Fruit fly (Drosophila melanogaster): ENCODE measurements around the gene MnM.

Gene MnM

dm6 chr3L:3148125-3149059 lies 30.0 kb downstream of the MnM start, which contains the start of the genes Usp5 and BtbVII (continued):
- peak; percentile 70 for TF ChIP-seq CG13624 (GFP tag; optimal IDR thresholded peaks at IDR 0.05)
- peak; percentile 36 for TF ChIP-seq fd3F (GFP tag; optimal IDR thresholded peaks at IDR 0.05)
- TF ChIP-seq CG2712 (tag; optimal IDR thresholded peaks at IDR 0.05) = peak; percentile 46
- TF ChIP-seq amos (GFP tag; IDR thresholded peaks at IDR 0.05; ENCODE audit: partially characterized antibody) = peak; percentile 90
- peak; percentile 71 for TF ChIP-seq Xrp1 (GFP tag; IDR thresholded peaks at IDR 0.05)
- TF ChIP-seq CG8388 (GFP tag; optimal IDR thresholded peaks at IDR 0.05) = peak; percentile 17
- TF ChIP-seq CG15696 (tag; optimal IDR thresholded peaks at IDR 0.05) = peak; percentile 41
- TF ChIP-seq wdn (GFP tag; IDR thresholded peaks at IDR 0.05) = 0 out of 2 replicates have a peak, but pooled peaks have one; percentile 16
- TF ChIP-seq Dref (GFP tag; IDR thresholded peaks at IDR 0.05) = peak; percentile 37; the same call in 1 of the 2 replicates
- TF ChIP-seq CG4404 (GFP tag; IDR thresholded peaks at IDR 0.05) = peak; percentile 50; the same call in 1 of the 2 replicates
- peak; percentile 41 for TF ChIP-seq CrebB (tag; optimal IDR thresholded peaks at IDR 0.05)
- TF ChIP-seq sens-2 (GFP tag; IDR thresholded peaks at IDR 0.05) = no peak
- peak; percentile 67 for TF ChIP-seq ac (GFP tag; optimal IDR thresholded peaks at IDR 0.05)
- TF ChIP-seq pb (GFP tag; optimal IDR thresholded peaks at IDR 0.05) = peak; percentile 43
- TF ChIP-seq Xbp1 (GFP tag; optimal IDR thresholded peaks at IDR 0.05) = peak; percentile 59
- peak; percentile 75 for TF ChIP-seq CG13894 (tag; optimal IDR thresholded peaks at IDR 0.05)
- peak; percentile 33 for TF ChIP-seq CG1792 (GFP tag; optimal IDR thresholded peaks at IDR 0.05)
- TF ChIP-seq twi (tag; optimal IDR thresholded peaks at IDR 0.05) = peak; percentile 18
- TF ChIP-seq run (tag; optimal IDR thresholded peaks at IDR 0.05) = no peak
- TF ChIP-seq Adf1 (GFP tag; IDR thresholded peaks at IDR 0.05) = peak; percentile 48; the same call in 1 of the 2 replicates
- no peak for TF ChIP-seq br (optimal IDR thresholded peaks at IDR 0.05)
- peak; percentile 65; the same call in 2 of the 4 replicates for TF ChIP-seq Gug (GFP tag; IDR thresholded peaks at IDR 0.05)
- peak; percentile 57 for TF ChIP-seq CG10267 (tag; optimal IDR thresholded peaks at IDR 0.05)
- TF ChIP-seq Dbx (GFP tag; IDR thresholded peaks at IDR 0.05) = peak; percentile 68
- TF ChIP-seq CG10147 (GFP tag; optimal IDR thresholded peaks at IDR 0.05) = peak; percentile 50
- peak; percentile 62 for TF ChIP-seq Chrac-16 (GFP tag; optimal IDR thresholded peaks at IDR 0.05)
- peak; percentile 22 for TF ChIP-seq crc (GFP tag; optimal IDR thresholded peaks at IDR 0.05)

- 0 out of 2 replicates have a peak, but pooled peaks have one; percentile 22 for TF ChIP-seq CG3847 (GFP tag; IDR thresholded peaks at IDR 0.05)
- TF ChIP-seq CG6654 (GFP tag; optimal IDR thresholded peaks at IDR 0.05) = no peak
- TF ChIP-seq GATAe (GFP tag; conservative IDR thresholded peaks at IDR 0.05) = no peak
- peak; percentile 22 for TF ChIP-seq BEAF-32 (GFP tag; optimal IDR thresholded peaks at IDR 0.05)
- peak; percentile 56 for TF ChIP-seq Rfx (GFP tag; IDR thresholded peaks at IDR 0.05)
- no peak for TF ChIP-seq luna (GFP tag; optimal IDR thresholded peaks at IDR 0.05)
- no peak for TF ChIP-seq corto (GFP tag; optimal IDR thresholded peaks at IDR 0.05)
- TF ChIP-seq CG33557 (GFP tag; optimal IDR thresholded peaks at IDR 0.05) = no peak
- no peak for TF ChIP-seq Drgx (GFP tag; IDR thresholded peaks at IDR 0.05)
- TF ChIP-seq CG11456 (GFP tag; IDR thresholded peaks at IDR 0.05) = no peak
- no peak for TF ChIP-seq Abd-B (GFP tag; optimal IDR thresholded peaks at IDR 0.05)
- peak; percentile 12 for TF ChIP-seq Dek (tag; optimal IDR thresholded peaks at IDR 0.05)
- TF ChIP-seq vnd (GFP tag; IDR thresholded peaks at IDR 0.05; ENCODE audit: partially characterized antibody) = no peak
- TF ChIP-seq sqz (GFP tag; optimal IDR thresholded peaks at IDR 0.05) = no peak
- TF ChIP-seq Gug (GFP tag; IDR thresholded peaks at IDR 0.05) = no peak
- TF ChIP-seq crc (GFP tag; optimal IDR thresholded peaks at IDR 0.05) = no peak
- TF ChIP-seq CG13424 (tag; optimal IDR thresholded peaks at IDR 0.05) = peak; percentile 24
- peak; percentile 47 for TF ChIP-seq CG12391 (tag; optimal IDR thresholded peaks at IDR 0.05)
- no peak for TF ChIP-seq CG7745 (tag; optimal IDR thresholded peaks at IDR 0.05)
- TF ChIP-seq CG4282 (GFP tag; optimal IDR thresholded peaks at IDR 0.05) = no peak
- no peak for TF ChIP-seq CG3407 (GFP tag; optimal IDR thresholded peaks at IDR 0.05)
- no peak for TF ChIP-seq CG18619 (GFP tag; optimal IDR thresholded peaks at IDR 0.05)
- no peak for TF ChIP-seq CG10565 (GFP tag; optimal IDR thresholded peaks at IDR 0.05)
Measured at dm6 chr3L:3143383-3143962, 34.9 kb downstream of the MnM start, which contains the start of the genes CG11537 and Alg2. Gene CG11537, minus strand, starts transcription at chr3L:3143457. Gene Alg2, plus strand, starts transcription at chr3L:3143808.
